Worm (Caenorhabditis elegans) whole organism, midembryonic: ENCODE data around the gene fre-1.

ENCODE experiments used
- T22C8.4 ChIP-seq: fragments of 200-800 bp; sonication (Bioruptor generic); IDR thresholded peaks from 2 replicates; pipeline ENCODE4 v1.3.6; 2022; ENCODE audit warnings: missing genetic modification characterization, missing compliant biosample characterization
- cog-1 ChIP-seq: sonication (generic microtip); optimal IDR thresholded peaks from 2 replicates; lab custom pipeline; 2016; ENCODE audit warnings: missing genetic modification characterization, missing compliant biosample characterization
- flt-1 ChIP-seq: fragments of 200-800 bp; sonication (Bioruptor generic); IDR thresholded peaks from 2 replicates; pipeline ENCODE4 v1.3.6; 2022; ENCODE audit warnings: missing genetic modification characterization, missing compliant biosample characterization
- klf-2 ChIP-seq: fragments of 200-800 bp; sonication (Bioruptor generic); conservative IDR thresholded peaks from 2 replicates; pipeline ENCODE4 v1.3.6; 2022; ENCODE audit warnings: missing genetic modification reagents, missing genetic modification characterization, missing compliant biosample characterization
- med-1 ChIP-seq: sonication (generic microtip); optimal IDR thresholded peaks from 2 replicates; lab custom pipeline; 2017; ENCODE audit warnings: missing genetic modification characterization, mild to moderate bottlenecking, missing compliant biosample characterization, antibody characterized with exemption, missing genetic modification reagents; ENCODE audit not compliant: insufficient read depth
- ref-1 ChIP-seq: fragments of 200-800 bp; sonication (Bioruptor generic); conservative IDR thresholded peaks from 2 replicates; pipeline ENCODE4 v1.3.6; 2022; ENCODE audit warnings: missing genetic modification reagents, missing genetic modification characterization, missing compliant biosample characterization
- tab-1 ChIP-seq: fragments of 200-800 bp; sonication (Bioruptor generic); IDR thresholded peaks from 2 replicates; pipeline ENCODE4 v1.3.6; 2022; ENCODE audit warnings: missing genetic modification characterization, missing compliant biosample characterization
- ztf-23 ChIP-seq: fragments of 200-800 bp; sonication (Bioruptor generic); IDR thresholded peaks from 2 replicates; pipeline ENCODE4 v1.3.6; 2022; ENCODE audit warnings: missing genetic modification reagents, missing genetic modification characterization, missing compliant biosample characterization
- ztf-29 ChIP-seq: fragments of 200-800 bp; sonication (Bioruptor generic); IDR thresholded peaks from 2 replicates; pipeline ENCODE4 v1.3.6; 2022; ENCODE audit warnings: missing genetic modification reagents, missing genetic modification characterization, missing compliant biosample characterization

fre-1 gene

ce11 chrV:20120623-20121165, 33.2 kb upstream of the fre-1 start, which contains the start of gene ncx-1:
TSS of gene ncx-1 (minus strand) at chrV:20120673.
- TF ChIP-seq ztf-23 (no peak), tab-1 (no peak), cog-1 (tag; lab: Kevin White, UChicago) (no peak), ref-1 (GFP tag; lab: Robert Waterston, UW) (no peak), T22C8.4 (GFP tag; lab: Robert Waterston, UW) (no peak), flt-1 (GFP tag; lab: Robert Waterston, UW) (no peak), klf-2 (GFP tag; lab: Robert Waterston, UW) (no peak), med-1 (GFP tag; lab: Kevin White, UChicago) (no peak), ztf-29 (no peak)

- no peak for TF ChIP-seq ztf-23
- TF ChIP-seq ref-1 (GFP tag; lab: Robert Waterston, UW) = no peak
- TF ChIP-seq cog-1 (tag; lab: Kevin White, UChicago) = no peak
- TF ChIP-seq T22C8.4 (GFP tag; lab: Robert Waterston, UW) = no peak
- no peak for TF ChIP-seq klf-2 (GFP tag; lab: Robert Waterston, UW)
- TF ChIP-seq flt-1 (GFP tag; lab: Robert Waterston, UW) = no peak
- no peak for TF ChIP-seq med-1 (GFP tag; lab: Kevin White, UChicago)
- TF ChIP-seq tab-1 = no peak
- TF ChIP-seq ztf-29 = no peak
Measured at ce11 chrV:20119770-20120169, 32.2 kb upstream of the fre-1 start.

- TF ChIP-seq klf-2 (GFP tag; lab: Robert Waterston, UW) (no peak), T22C8.4 (GFP tag; lab: Robert Waterston, UW) (peak; percentile 63; the same call in 1 of the 2 replicates)
Measured at ce11 chrV:20105210-20105793, 17.8 kb upstream of the fre-1 start.

- TF ChIP-seq klf-2 (GFP tag; lab: Robert Waterston, UW) (no peak), T22C8.4 (GFP tag; lab: Robert Waterston, UW) (peak; percentile 45; the same call in 1 of the 2 replicates)
Measured at ce11 chrV:20104417-20104816, 16.9 kb upstream of the fre-1 start.

- TF ChIP-seq flt-1 (GFP tag; lab: Robert Waterston, UW) = no peak
- TF ChIP-seq T22C8.4 (GFP tag; lab: Robert Waterston, UW) = no peak
- no peak for TF ChIP-seq klf-2 (GFP tag; lab: Robert Waterston, UW)
- TF ChIP-seq ref-1 (GFP tag; lab: Robert Waterston, UW) = no peak
- no peak for TF ChIP-seq ztf-23
- no peak for TF ChIP-seq cog-1 (tag; lab: Kevin White, UChicago)
- no peak for TF ChIP-seq med-1 (GFP tag; lab: Kevin White, UChicago)
- no peak for TF ChIP-seq tab-1
- no peak for TF ChIP-seq ztf-29
Measured at ce11 chrV:20097164-20097563, 9.6 kb upstream of the fre-1 start.

ce11 chrV:20094908-20095307, 7.4 kb upstream of the fre-1 start, which contains the start of gene nlp-69:
TSS of gene nlp-69 (minus strand) at chrV:20095008.
- no peak for TF ChIP-seq T22C8.4 (GFP tag; lab: Robert Waterston, UW)
- TF ChIP-seq cog-1 (tag; lab: Kevin White, UChicago) = no peak
- no peak for TF ChIP-seq flt-1 (GFP tag; lab: Robert Waterston, UW)
- no peak for TF ChIP-seq ref-1 (GFP tag; lab: Robert Waterston, UW)
- TF ChIP-seq ztf-23 = no peak
- TF ChIP-seq klf-2 (GFP tag; lab: Robert Waterston, UW) = no peak
- no peak for TF ChIP-seq tab-1
- TF ChIP-seq med-1 (GFP tag; lab: Kevin White, UChicago) = no peak
- TF ChIP-seq ztf-29 = no peak

ce11 chrV:20093940-20094339, 6.4 kb upstream of the fre-1 start:
- TF ChIP-seq klf-2 (GFP tag; lab: Robert Waterston, UW) = no peak
- TF ChIP-seq med-1 (GFP tag; lab: Kevin White, UChicago) = no peak
- no peak for TF ChIP-seq ztf-29
- no peak for TF ChIP-seq cog-1 (tag; lab: Kevin White, UChicago)
- no peak for TF ChIP-seq ztf-23
- TF ChIP-seq tab-1 = no peak
- no peak for TF ChIP-seq T22C8.4 (GFP tag; lab: Robert Waterston, UW)
- no peak for TF ChIP-seq flt-1 (GFP tag; lab: Robert Waterston, UW)
- TF ChIP-seq ref-1 (GFP tag; lab: Robert Waterston, UW) = no peak

- TF ChIP-seq klf-2 (GFP tag; lab: Robert Waterston, UW) = no peak
- no peak for TF ChIP-seq cog-1 (tag; lab: Kevin White, UChicago)
- no peak for TF ChIP-seq flt-1 (GFP tag; lab: Robert Waterston, UW)
- no peak for TF ChIP-seq T22C8.4 (GFP tag; lab: Robert Waterston, UW)
- no peak for TF ChIP-seq tab-1
- TF ChIP-seq ztf-29 = no peak
- no peak for TF ChIP-seq ref-1 (GFP tag; lab: Robert Waterston, UW)
- TF ChIP-seq ztf-23 = no peak
- no peak for TF ChIP-seq med-1 (GFP tag; lab: Kevin White, UChicago)
Measured at ce11 chrV:20090698-20091313, 3.3 kb upstream of the fre-1 start, which contains the start of the genes dcs-1 and sec-23. TSS of gene dcs-1 (minus strand) at chrV:20090743. TSS of gene sec-23 (plus strand) at chrV:20091263.

- TF ChIP-seq cog-1 (tag; lab: Kevin White, UChicago) (no peak), tab-1 (no peak), flt-1 (GFP tag; lab: Robert Waterston, UW) (no peak), med-1 (GFP tag; lab: Kevin White, UChicago) (no peak), ref-1 (GFP tag; lab: Robert Waterston, UW) (no peak), klf-2 (GFP tag; lab: Robert Waterston, UW) (no peak), T22C8.4 (GFP tag; lab: Robert Waterston, UW) (no peak), ztf-29 (no peak), ztf-23 (no peak)
Measured at ce11 chrV:20074345-20074744, 13.2 kb downstream of the fre-1 start.
